Worm (Caenorhabditis elegans) whole organism, late embryonic: ENCODE results near the gene pes-10.

Experiments
- ama-1 ChIP-seq: fragments of 150-350 bp; optimal IDR thresholded peaks from 2 replicates; lab custom pipeline; 2014
- ceh-2 ChIP-seq: sonication (generic microtip); optimal IDR thresholded peaks from 2 replicates; lab custom pipeline; 2016; ENCODE audit warnings: missing genotype, missing genetic modification characterization, missing compliant biosample characterization
- ceh-30 ChIP-seq: fragments of 150-350 bp; optimal IDR thresholded peaks from 2 replicates; lab custom pipeline; 2014; ENCODE audit warnings: missing biosample characterization, missing genetic modification characterization
- ceh-9 ChIP-seq: sonication (generic microtip); optimal IDR thresholded peaks from 2 replicates; lab custom pipeline; 2016; ENCODE audit warnings: mild to moderate bottlenecking, missing genetic modification characterization, inconsistent platforms, missing compliant biosample characterization
- fkh-10 ChIP-seq: fragments of 150-350 bp; optimal IDR thresholded peaks from 2 replicates; lab custom pipeline; 2014; ENCODE audit warnings: missing biosample characterization, missing genetic modification reagents, missing genetic modification characterization
- fkh-6 ChIP-seq: sonication (generic microtip); optimal IDR thresholded peaks from 2 replicates; lab custom pipeline; 2016; ENCODE audit warnings: missing genetic modification characterization, missing compliant biosample characterization
- nfya-1 ChIP-seq: sonication (generic microtip); optimal IDR thresholded peaks from 2 replicates; lab custom pipeline; 2017; ENCODE audit warnings: missing genetic modification characterization, mild to moderate bottlenecking, missing compliant biosample characterization, antibody characterized with exemption, moderate library complexity
- nhr-11 ChIP-seq: fragments of 150-350 bp; optimal IDR thresholded peaks from 2 replicates; lab custom pipeline; 2014; ENCODE audit warnings: missing biosample characterization, missing genetic modification characterization
- pha-2 ChIP-seq: sonication (generic microtip); optimal IDR thresholded peaks from 2 replicates; lab custom pipeline; 2017; ENCODE audit warnings: mild to moderate bottlenecking, missing genetic modification characterization, missing compliant biosample characterization
- pha-4 ChIP-seq: fragments of 150-350 bp; optimal IDR thresholded peaks from 2 replicates; lab custom pipeline; 2018; ENCODE audit warnings: missing biosample characterization, missing genetic modification reagents, missing genetic modification characterization
- sox-4 ChIP-seq: sonication (generic microtip); optimal IDR thresholded peaks from 2 replicates; lab custom pipeline; 2017; ENCODE audit warnings: mild to moderate bottlenecking, missing genetic modification characterization, inconsistent platforms, missing compliant biosample characterization
- syd-9 ChIP-seq: sonication (generic microtip); optimal IDR thresholded peaks from 2 replicates; lab custom pipeline; 2016; ENCODE audit warnings: mild to moderate bottlenecking, missing genetic modification characterization, moderate library complexity, missing compliant biosample characterization
- ttx-3 ChIP-seq: sonication (generic microtip); optimal IDR thresholded peaks from 2 replicates; lab custom pipeline; 2016; ENCODE audit warnings: missing genetic modification reagents, missing genetic modification characterization, missing compliant biosample characterization

DNA sequence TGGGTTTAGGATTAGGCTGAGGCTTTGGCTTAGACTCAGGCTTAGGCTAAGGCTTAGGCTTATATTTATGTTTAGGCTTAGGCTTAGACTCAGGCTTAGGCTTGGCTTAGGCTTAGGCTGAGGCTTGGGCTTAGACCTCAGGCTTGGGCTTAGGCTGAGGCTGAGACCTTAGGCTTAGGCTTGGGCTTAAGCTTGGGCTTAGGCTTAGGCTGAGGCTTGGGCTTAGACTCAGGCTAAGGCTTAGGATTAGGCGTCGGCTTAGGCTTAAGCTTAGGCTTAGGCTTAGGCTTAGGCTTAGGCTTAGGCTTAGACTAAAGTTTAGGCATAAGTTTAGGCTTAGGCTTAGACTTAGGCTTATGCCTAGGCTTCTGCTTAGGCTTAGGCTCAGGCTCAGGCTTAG lies 23.2 kb downstream of the pes-10 start:
- TF ChIP-seq pha-4 (no peak), fkh-10 (GFP tag; lab: Kevin White, UChicago) (no peak), fkh-6 (tag; lab: Kevin White, UChicago) (no peak), ttx-3 (no peak), ceh-30 (tag; lab: Kevin White, UChicago) (no peak), ama-1 (lab: Kevin White, UChicago) (no peak), syd-9 (tag; lab: Kevin White, UChicago) (no peak), sox-4 (peak; percentile 10), nfya-1 (tag; lab: Kevin White, UChicago) (no peak), ceh-2 (no peak), pha-2 (tag; lab: Kevin White, UChicago) (no peak), ceh-9 (tag; lab: Kevin White, UChicago) (no peak), nhr-11 (tag; lab: Kevin White, UChicago) (no peak)
